Worm (Caenorhabditis elegans): ENCODE measurements around the gene F25E2.3.

DNA sequence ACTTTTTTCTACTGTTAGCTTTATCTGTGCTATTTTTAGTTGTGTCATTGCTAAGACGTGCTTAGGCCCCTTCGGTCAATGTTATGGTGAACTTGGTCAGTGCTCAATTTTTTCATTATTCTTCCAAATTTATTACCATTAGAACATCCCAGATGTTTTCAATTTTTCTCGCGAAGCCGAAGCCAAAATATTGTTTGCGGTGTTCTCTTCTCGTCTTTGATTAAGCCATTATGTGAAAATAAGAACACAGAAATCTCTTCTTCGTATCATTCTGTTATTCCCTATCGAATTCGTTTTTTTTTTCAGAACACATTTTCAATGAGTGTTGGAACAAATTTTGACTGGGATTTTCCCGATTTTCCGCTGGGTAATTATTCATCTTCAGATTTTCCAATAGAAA is 10.5 kb downstream of the F25E2.3 start, which contains the start of gene gtr-1:
- no peak for TF ChIP-seq ama-1 (optimal IDR thresholded peaks at IDR 0.05)
- TF ChIP-seq tbx-37 (GFP tag; conservative IDR thresholded peaks at IDR 0.05), result no peak
